Fruit fly (Drosophila melanogaster) whole organism, embryonic: ENCODE measurements around the gene CG43063.
A peak's percentile ranks its signal among the peaks of the same experiment; 100 is the strongest.

Source experiments
- Ada2b ChIP-seq: fragments of 200-800 bp; sonication (Bioruptor generic); IDR thresholded peaks from 2 replicates; pipeline ENCODE4 v1.3.6; 2022; ENCODE audit warnings: missing biosample characterization, missing genetic modification characterization
- Atf-2 ChIP-seq: fragments of 200-800 bp; sonication (Bioruptor generic); optimal IDR thresholded peaks from 2 replicates; lab custom pipeline; 2016; ENCODE audit warnings: missing biosample characterization, missing genetic modification characterization
- Atf6 ChIP-seq: fragments of 200-800 bp; sonication (Bioruptor generic); IDR thresholded peaks from 2 replicates; pipeline ENCODE4 v1.3.6; 2022; ENCODE audit warnings: missing biosample characterization, missing genetic modification characterization
- B-H1 ChIP-seq: fragments of 200-800 bp; sonication (Bioruptor generic); IDR thresholded peaks from 3 replicates; pipeline ENCODE4 v1.3.6; 2022; ENCODE audit warnings: missing biosample characterization, missing genetic modification characterization
- CG10543 ChIP-seq: fragments of 200-800 bp; sonication (Bioruptor generic); optimal IDR thresholded peaks from 3 replicates; lab custom pipeline; 2017; ENCODE audit warnings: missing biosample characterization, mild to moderate bottlenecking, missing genetic modification characterization, moderate library complexity
- CG10979 ChIP-seq: fragments of 200-800 bp; sonication (Bioruptor generic); optimal IDR thresholded peaks from 2 replicates; lab custom pipeline; 2018; ENCODE audit warnings: missing biosample characterization, mild to moderate bottlenecking, missing genetic modification characterization, moderate library complexity
- CG11456 ChIP-seq: fragments of 200-800 bp; sonication (Bioruptor generic); IDR thresholded peaks from 3 replicates; pipeline ENCODE4 v1.3.6; 2022; ENCODE audit warnings: missing biosample characterization, missing genetic modification characterization
- CG12071 ChIP-seq: fragments of 200-800 bp; sonication (Bioruptor generic); optimal IDR thresholded peaks from 3 replicates; lab custom pipeline; 2018; ENCODE audit warnings: missing biosample characterization, mild to moderate bottlenecking, missing genetic modification characterization
- CG13894 ChIP-seq: fragments of 200-800 bp; sonication (Bioruptor generic); optimal IDR thresholded peaks from 3 replicates; lab custom pipeline; 2018; ENCODE audit warnings: missing biosample characterization, mild to moderate bottlenecking, missing genetic modification characterization, moderate library complexity
- CG14441 ChIP-seq: fragments of 200-800 bp; sonication (Bioruptor generic); IDR thresholded peaks from 2 replicates; pipeline ENCODE4 v1.3.6; 2022; ENCODE audit warnings: missing biosample characterization, missing genetic modification characterization
- CG14965 ChIP-seq: fragments of 200-800 bp; sonication (Bioruptor generic); optimal IDR thresholded peaks from 2 replicates; lab custom pipeline; 2016; ENCODE audit warnings: missing biosample characterization, missing genetic modification characterization, borderline replicate concordance
- CG15073 ChIP-seq: fragments of 200-800 bp; sonication (Bioruptor generic); optimal IDR thresholded peaks from 2 replicates; lab custom pipeline; 2016; ENCODE audit warnings: missing biosample characterization, missing genetic modification characterization
- CG17912 ChIP-seq: fragments of 200-800 bp; sonication (Bioruptor generic); optimal IDR thresholded peaks from 2 replicates; lab custom pipeline; 2018; ENCODE audit warnings: missing biosample characterization, mild to moderate bottlenecking, missing genetic modification characterization
- CG2129 ChIP-seq: fragments of 200-800 bp; sonication (Bioruptor generic); IDR thresholded peaks from 2 replicates; pipeline ENCODE4 v1.3.6; 2022; ENCODE audit warnings: missing biosample characterization, missing genetic modification characterization; ENCODE audit not compliant: partially characterized antibody
- CG31365 ChIP-seq: fragments of 200-800 bp; sonication (Bioruptor generic); optimal IDR thresholded peaks from 2 replicates; lab custom pipeline; 2018; ENCODE audit warnings: missing biosample characterization, mild to moderate bottlenecking, missing genetic modification characterization
- CG31441 ChIP-seq: fragments of 200-800 bp; sonication (Bioruptor generic); IDR thresholded peaks from 2 replicates; pipeline ENCODE4 v1.3.6; 2022; ENCODE audit warnings: missing biosample characterization, missing genetic modification characterization
- CG32532 ChIP-seq: fragments of 200-800 bp; sonication (Bioruptor generic); IDR thresholded peaks from 2 replicates; pipeline ENCODE4 v1.3.6; 2022; ENCODE audit warnings: missing biosample characterization, missing genetic modification characterization
- CG34422 ChIP-seq: fragments of 200-800 bp; sonication (Bioruptor generic); IDR thresholded peaks from 3 replicates; pipeline ENCODE4 v1.3.6; 2022; ENCODE audit warnings: missing biosample characterization, missing genetic modification characterization
- CG3726 ChIP-seq: fragments of 200-800 bp; sonication (Bioruptor generic); IDR thresholded peaks from 3 replicates; pipeline ENCODE4, ENCODE4 v1.3.6; 2022; ENCODE audit warnings: missing biosample characterization, missing genetic modification characterization
- CG3838 ChIP-seq: fragments of 200-800 bp; sonication (Bioruptor generic); optimal IDR thresholded peaks from 3 replicates; lab custom pipeline; 2016; ENCODE audit warnings: missing biosample characterization, missing genetic modification characterization
- CG3995 ChIP-seq: fragments of 200-800 bp; sonication (Bioruptor generic); optimal IDR thresholded peaks from 3 replicates; lab custom pipeline; 2016; ENCODE audit warnings: missing biosample characterization, missing genetic modification characterization
- CG5180 ChIP-seq: fragments of 200-800 bp; sonication (Bioruptor generic); optimal IDR thresholded peaks from 3 replicates; lab custom pipeline; 2017; ENCODE audit warnings: missing biosample characterization, missing genetic modification characterization, mild to moderate bottlenecking, moderate library complexity, missing genetic modification reagents
- CG6175 ChIP-seq: fragments of 200-800 bp; sonication (Bioruptor generic); IDR thresholded peaks from 3 replicates; pipeline ENCODE4 v1.3.6; 2022; ENCODE audit warnings: missing biosample characterization, missing genetic modification characterization
- CG7745 ChIP-seq: fragments of 200-800 bp; sonication (Bioruptor generic); optimal IDR thresholded peaks from 2 replicates; lab custom pipeline; 2018; ENCODE audit warnings: missing biosample characterization, mild to moderate bottlenecking, missing genetic modification characterization, moderate library complexity
- CG7839 ChIP-seq: fragments of 200-800 bp; sonication (Bioruptor generic); optimal IDR thresholded peaks from 3 replicates; lab custom pipeline; 2018; ENCODE audit warnings: missing biosample characterization, mild to moderate bottlenecking, missing genetic modification characterization, moderate library complexity
- CG8089 ChIP-seq: fragments of 200-800 bp; sonication (Bioruptor generic); optimal IDR thresholded peaks from 3 replicates; lab custom pipeline; 2016; ENCODE audit warnings: missing biosample characterization, missing genetic modification characterization
- CG8478 ChIP-seq: fragments of >200 bp; optimal IDR thresholded peaks from 2 replicates; lab custom pipeline; 2018
- CG9437 ChIP-seq: fragments of 200-800 bp; sonication (Bioruptor generic); optimal IDR thresholded peaks from 2 replicates; lab custom pipeline; 2018; ENCODE audit warnings: missing biosample characterization, mild to moderate bottlenecking, missing genetic modification characterization
- CTCF ChIP-seq: fragments of 200-800 bp; sonication (Bioruptor generic); optimal IDR thresholded peaks from 2 replicates; lab custom pipeline; 2017; ENCODE audit warnings: missing biosample characterization, mild to moderate bottlenecking, missing genetic modification characterization, moderate library complexity
- CoRest ChIP-seq: fragments of 200-800 bp; sonication (Bioruptor generic); optimal IDR thresholded peaks from 3 replicates; lab custom pipeline; 2018; ENCODE audit warnings: missing biosample characterization, mild to moderate bottlenecking, missing genetic modification characterization, moderate library complexity
- D19B ChIP-seq: fragments of 200-800 bp; sonication (Bioruptor generic); optimal IDR thresholded peaks from 2 replicates; lab custom pipeline; 2017; ENCODE audit warnings: missing biosample characterization, mild to moderate bottlenecking, missing genetic modification characterization
- Dbx ChIP-seq: fragments of 200-800 bp; sonication (Bioruptor generic); IDR thresholded peaks from 3 replicates; pipeline ENCODE4 v1.3.6; 2022; ENCODE audit warnings: missing biosample characterization, missing genetic modification characterization
- Ets65A ChIP-seq: fragments of 200-800 bp; sonication (Bioruptor generic); peaks from one replicate; lab custom pipeline; 2016; ENCODE audit warnings: missing biosample characterization, missing genetic modification characterization
- Hand ChIP-seq: fragments of 200-800 bp; sonication (Bioruptor generic); optimal IDR thresholded peaks from 2 replicates; lab custom pipeline; 2017; ENCODE audit warnings: mild to moderate bottlenecking, missing biosample characterization, missing genetic modification reagents, missing genetic modification characterization
- HmgZ ChIP-seq: fragments of 200-800 bp; sonication (Bioruptor generic); optimal IDR thresholded peaks from 2 replicates; lab custom pipeline; 2018; ENCODE audit warnings: missing biosample characterization, mild to moderate bottlenecking, missing genetic modification characterization
- Hr78 ChIP-seq, 2 experiments: fragments of 200-800 bp in 1 of 2; fragments of >200 bp in 1 of 2; sonication (Bioruptor generic) in 1 of 2; optimal IDR thresholded peaks; 2 replicates each; lab custom pipeline; 2017 to 2019; ENCODE audit warnings: missing biosample characterization in 2 of 2, missing genetic modification characterization in 2 of 2, mild to moderate bottlenecking in 1 of 2, moderate library complexity in 1 of 2
- Mrtf ChIP-seq: fragments of 200-800 bp; sonication (Bioruptor generic); IDR thresholded peaks from 3 replicates; pipeline ENCODE4 v1.3.6; 2022; ENCODE audit warnings: missing biosample characterization, missing genetic modification characterization
- Nf-YB ChIP-seq: fragments of 200-800 bp; sonication (Bioruptor generic); optimal IDR thresholded peaks from 3 replicates; lab custom pipeline; 2019; ENCODE audit warnings: missing biosample characterization, mild to moderate bottlenecking, missing genetic modification characterization, moderate library complexity
- Poxn ChIP-seq: fragments of 200-800 bp; sonication (Bioruptor generic); IDR thresholded peaks from 2 replicates; pipeline ENCODE4 v1.3.6; 2022; ENCODE audit warnings: missing biosample characterization, missing genetic modification characterization
- bigmax ChIP-seq: fragments of 200-800 bp; sonication (Bioruptor generic); optimal IDR thresholded peaks from 2 replicates; lab custom pipeline; 2018; ENCODE audit warnings: missing biosample characterization, mild to moderate bottlenecking, missing genetic modification characterization
- cg ChIP-seq: fragments of 200-800 bp; sonication (Bioruptor generic); optimal IDR thresholded peaks from 3 replicates; lab custom pipeline; 2019; ENCODE audit warnings: missing biosample characterization, mild to moderate bottlenecking, missing genetic modification characterization, moderate library complexity
- crol ChIP-seq: fragments of 200-800 bp; sonication (Bioruptor generic); IDR thresholded peaks from 2 replicates; pipeline ENCODE4 v1.3.6; 2022; ENCODE audit warnings: missing biosample characterization, missing genetic modification characterization
- emc ChIP-seq: fragments of 200-800 bp; sonication (Bioruptor generic); optimal IDR thresholded peaks from 2 replicates; lab custom pipeline; 2016; ENCODE audit warnings: missing biosample characterization, missing genetic modification characterization
- eve ChIP-seq, 2 experiments: fragments of >200 bp; optimal IDR thresholded peaks; 2 replicates each; lab custom pipeline; 2017; ENCODE audit warnings: missing biosample characterization in 2 of 2, missing genetic modification characterization in 2 of 2
- ftz-f1 ChIP-seq: fragments of 200-800 bp; sonication (Bioruptor generic); optimal IDR thresholded peaks from 2 replicates; lab custom pipeline; 2016; ENCODE audit warnings: missing biosample characterization, missing genetic modification characterization
- gcm ChIP-seq: fragments of 200-800 bp; sonication (Bioruptor generic); optimal IDR thresholded peaks from 2 replicates; lab custom pipeline; 2019; ENCODE audit warnings: missing biosample characterization, mild to moderate bottlenecking, missing genetic modification characterization, moderate library complexity
- ham ChIP-seq: fragments of 200-800 bp; sonication (Bioruptor generic); IDR thresholded peaks from 2 replicates; pipeline ENCODE4 v1.3.6; 2022; ENCODE audit warnings: missing biosample characterization, missing genetic modification characterization
- kah ChIP-seq: fragments of 200-800 bp; sonication (Bioruptor generic); optimal IDR thresholded peaks from 2 replicates; lab custom pipeline; 2018; ENCODE audit warnings: missing biosample characterization, mild to moderate bottlenecking, missing genetic modification characterization
- kni ChIP-seq: fragments of 200-800 bp; sonication (Bioruptor generic); optimal IDR thresholded peaks from 3 replicates; lab custom pipeline; 2017; ENCODE audit warnings: mild to moderate bottlenecking, missing biosample characterization, missing genetic modification reagents, missing genetic modification characterization
- pb ChIP-seq: fragments of 200-800 bp; sonication (Bioruptor generic); optimal IDR thresholded peaks from 3 replicates; lab custom pipeline; 2016; ENCODE audit warnings: missing biosample characterization, missing genetic modification characterization
- phol ChIP-seq: fragments of 200-800 bp; sonication (Bioruptor generic); optimal IDR thresholded peaks from 3 replicates; lab custom pipeline; 2018; ENCODE audit warnings: missing biosample characterization, mild to moderate bottlenecking, missing genetic modification characterization, moderate library complexity
- ssp ChIP-seq: fragments of 200-800 bp; sonication (Bioruptor generic); IDR thresholded peaks from 2 replicates; pipeline ENCODE4 v1.3.6; 2022; ENCODE audit warnings: missing biosample characterization, missing genetic modification characterization

CG43063 gene

dm6 chr3R:13075728-13076127, 10.3 kb upstream of the CG43063 start (continued):
- TF ChIP-seq Hr78 (GFP tag; optimal IDR thresholded peaks at IDR 0.05; lab: Kevin White, UChicago) (no peak), CG8089 (GFP tag; lab: Kevin White, UChicago) (no peak), CoRest (tag; lab: Kevin White, UChicago) (no peak), cg (peak; percentile 25), Nf-YB (peak; percentile 52), CG3726 (no peak), Hand (GFP tag; lab: Kevin White, UChicago) (no peak), CG15073 (GFP tag; lab: Kevin White, UChicago) (no peak), CG17912 (no peak), CG14441 (GFP tag; lab: Robert Waterston, UW) (no peak), phol (tag; lab: Kevin White, UChicago) (no peak), emc (GFP tag; lab: Kevin White, UChicago) (no peak), CG2129 (GFP tag; lab: Robert Waterston, UW) (no peak), Poxn (no peak), crol (GFP tag; lab: Robert Waterston, UW) (0 out of 2 replicates have a peak, but pooled peaks have one; percentile 29), CG3995 (GFP tag; lab: Kevin White, UChicago) (no peak), eve (GFP tag; optimal IDR thresholded peaks at IDR 0.05; lab: Kevin White, UChicago) (no peak), CG32532 (GFP tag; lab: Robert Waterston, UW) (no peak), CG3838 (GFP tag; lab: Kevin White, UChicago) (no peak), CG14965 (GFP tag; lab: Kevin White, UChicago) (no peak), Atf6 (GFP tag; lab: Robert Waterston, UW) (no peak), kah (GFP tag; lab: Kevin White, UChicago) (no peak), CG9437 (no peak), CG6175 (GFP tag; lab: Robert Waterston, UW) (no peak), pb (GFP tag; lab: Kevin White, UChicago) (no peak), CG8478 (lab: Kevin White, UChicago) (no peak), ssp (GFP tag; lab: Robert Waterston, UW) (no peak), gcm (GFP tag; lab: Kevin White, UChicago) (peak; percentile 25), HmgZ (no peak), Dbx (no peak)

- peak; percentile 89 for TF ChIP-seq CTCF
- no peak for TF ChIP-seq bigmax (GFP tag; lab: Kevin White, UChicago)
- TF ChIP-seq Ets65A (GFP tag; lab: Kevin White, UChicago) = peak; percentile 73
- no peak for TF ChIP-seq kni (GFP tag; lab: Kevin White, UChicago)
- no peak for TF ChIP-seq B-H1 (GFP tag; lab: Robert Waterston, UW)
- TF ChIP-seq CG13894 = no peak
- no peak for TF ChIP-seq CG31441 (GFP tag; lab: Robert Waterston, UW)
- TF ChIP-seq CG10979 (tag; lab: Kevin White, UChicago) = peak; percentile 95
- TF ChIP-seq, all 482 proteins: peak for 3
Measured at dm6 chr3R:13077262-13077661, 8.8 kb upstream of the CG43063 start.

dm6 chr3R:13078263-13078662, 7.8 kb upstream of the CG43063 start:
- TF ChIP-seq CG31365 (tag; lab: Kevin White, UChicago) = no peak
- TF ChIP-seq CG11456 (GFP tag; lab: Robert Waterston, UW) = peak; percentile 43; the same call in 2 of the 3 replicates
- no peak for TF ChIP-seq ham (GFP tag; lab: Robert Waterston, UW)
- TF ChIP-seq CG7745 (tag; lab: Kevin White, UChicago) = no peak
- no peak for TF ChIP-seq ftz-f1 (GFP tag; lab: Kevin White, UChicago)
- no peak for TF ChIP-seq Atf-2 (GFP tag; lab: Kevin White, UChicago)
- TF ChIP-seq CG5180 = no peak
- no peak for TF ChIP-seq Mrtf (GFP tag; lab: Robert Waterston, UW)
- no peak for TF ChIP-seq CG8478 (lab: Kevin White, UChicago)
- TF ChIP-seq CG12071 (GFP tag; lab: Kevin White, UChicago) = no peak
- TF ChIP-seq CG34422 (GFP tag; lab: Robert Waterston, UW) = no peak
- no peak for TF ChIP-seq CG10543 (GFP tag; lab: Kevin White, UChicago)
- TF ChIP-seq CG7839 (tag; lab: Kevin White, UChicago) = no peak
- TF ChIP-seq D19B (GFP tag; lab: Kevin White, UChicago) = no peak
- no peak for TF ChIP-seq Ada2b
